Fruit fly (Drosophila melanogaster): Measurements from ENCODE around the gene CG31407.

The CG31407 gene

DNA sequence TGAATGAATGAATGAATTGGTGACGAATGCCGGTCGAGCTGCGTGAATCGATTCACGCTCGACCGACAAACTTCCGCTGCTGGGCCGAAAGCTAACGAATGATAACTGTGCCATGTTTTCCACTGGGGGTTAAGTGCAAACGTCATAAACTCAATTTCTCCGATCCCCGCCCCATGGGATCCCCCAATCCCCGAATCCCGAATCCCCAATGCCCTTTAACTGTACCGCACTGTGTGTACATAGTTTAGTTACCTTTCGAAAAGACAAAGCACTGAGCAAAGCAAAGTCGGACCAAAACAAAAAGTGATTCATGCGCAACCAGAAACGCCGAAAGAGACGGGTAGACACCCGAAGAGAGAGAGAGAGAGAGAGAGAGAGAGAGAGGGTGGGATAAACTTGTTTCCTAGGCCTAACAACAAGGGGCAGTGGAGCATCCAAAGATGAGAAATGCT lies 10.1 kb upstream of the CG31407 start (continued):
- TF ChIP-seq CG30403 (GFP tag; optimal IDR thresholded peaks at IDR 0.05) (no peak), CG7987 (GFP tag; optimal IDR thresholded peaks at IDR 0.05) (no peak), CG34376 (GFP tag; optimal IDR thresholded peaks at IDR 0.05) (no peak), fd102C (GFP tag; optimal IDR thresholded peaks at IDR 0.05) (no peak), exex (tag; optimal IDR thresholded peaks at IDR 0.05) (no peak), Rx (GFP tag; IDR thresholded peaks at IDR 0.05) (no peak), Nf-YB (GFP tag; optimal IDR thresholded peaks at IDR 0.05) (no peak), CG18764 (GFP tag; optimal IDR thresholded peaks at IDR 0.05) (no peak), Dfd (GFP tag; optimal IDR thresholded peaks at IDR 0.05) (no peak), sens (GFP tag) (no peak), HLHmδ (GFP tag; optimal IDR thresholded peaks at IDR 0.05) (no peak), Hsf (GFP tag; optimal IDR thresholded peaks at IDR 0.05) (no peak), row (GFP tag; IDR thresholded peaks at IDR 0.05) (0 out of 3 replicates have a peak, but pooled peaks have one; percentile 9), zfh1 (GFP tag; IDR thresholded peaks at IDR 0.05) (no peak), tx (GFP tag; optimal IDR thresholded peaks at IDR 0.05) (no peak), hth (optimal IDR thresholded peaks at IDR 0.05) (no peak), CG2116 (GFP tag; optimal IDR thresholded peaks at IDR 0.05) (no peak), disco-r (GFP tag; optimal IDR thresholded peaks at IDR 0.05) (no peak), E2f2 (GFP tag; IDR thresholded peaks at IDR 0.05) (no peak), CG13894 (tag; optimal IDR thresholded peaks at IDR 0.05) (no peak), CG1602 (GFP tag; optimal IDR thresholded peaks at IDR 0.05) (no peak), pan (optimal IDR thresholded peaks at IDR 0.05) (no peak), pan (GFP tag; optimal IDR thresholded peaks at IDR 0.05 in 1 of 2, IDR thresholded peaks at IDR 0.05 in 1 of 2) (peak in 1 of 2 experiments; percentile 35), cg (GFP tag; optimal IDR thresholded peaks at IDR 0.05) (no peak), CG2712 (tag; optimal IDR thresholded peaks at IDR 0.05) (no peak), CG11247 (GFP tag; IDR thresholded peaks at IDR 0.05) (no peak), usp (GFP tag; optimal IDR thresholded peaks at IDR 0.05) (no peak), CG12104 (GFP tag; optimal IDR thresholded peaks at IDR 0.05) (no peak), ftz-f1 (GFP tag; optimal IDR thresholded peaks at IDR 0.05) (no peak), lbe (GFP tag; optimal IDR thresholded peaks at IDR 0.05) (no peak), dimm (GFP tag; IDR thresholded peaks at IDR 0.05) (no peak), CG15514 (GFP tag; optimal IDR thresholded peaks at IDR 0.05) (no peak), fu2 (GFP tag; optimal IDR thresholded peaks at IDR 0.05) (no peak), CG3726 (GFP tag; IDR thresholded peaks at IDR 0.05) (no peak), CG43689 (GFP tag; IDR thresholded peaks at IDR 0.05) (no peak), twi (tag; optimal IDR thresholded peaks at IDR 0.05) (no peak), CHES-1-like (GFP tag; optimal IDR thresholded peaks at IDR 0.05) (no peak), CG15479 (GFP tag; optimal IDR thresholded peaks at IDR 0.05) (no peak), sc (optimal IDR thresholded peaks at IDR 0.05) (no peak), sc (GFP tag; optimal IDR thresholded peaks at IDR 0.05) (no peak), Atf6 (GFP tag; IDR thresholded peaks at IDR 0.05) (no peak), MTF-1 (GFP tag; optimal IDR thresholded peaks at IDR 0.05; ENCODE audit: borderline replicate concordance) (no peak), CG13296 (GFP tag; optimal IDR thresholded peaks at IDR 0.05) (no peak), ind (GFP tag; optimal IDR thresholded peaks at IDR 0.05) (no peak), Fer1 (GFP tag; optimal IDR thresholded peaks at IDR 0.05) (no peak), Dll (GFP tag; IDR thresholded peaks at IDR 0.05; ENCODE audit: partially characterized antibody) (0 out of 4 replicates have a peak, but pooled peaks have one; percentile 17), CG12071 (GFP tag; optimal IDR thresholded peaks at IDR 0.05) (no peak), luna (GFP tag; optimal IDR thresholded peaks at IDR 0.05) (no peak), rib (GFP tag; IDR thresholded peaks at IDR 0.05) (no peak), sna (GFP tag; IDR thresholded peaks at IDR 0.05; ENCODE audit: partially characterized antibody) (0 out of 2 replicates have a peak, but pooled peaks have one; percentile 14), dmrt99B (tag; optimal IDR thresholded peaks at IDR 0.05) (peak; percentile 38), CG5953 (GFP tag; IDR thresholded peaks at IDR 0.05) (no peak), CG18619 (GFP tag; optimal IDR thresholded peaks at IDR 0.05) (no peak)

Measured in whole organism, embryonic.